Worm (Caenorhabditis elegans): ENCODE data around the gene asm-1.

DNA sequence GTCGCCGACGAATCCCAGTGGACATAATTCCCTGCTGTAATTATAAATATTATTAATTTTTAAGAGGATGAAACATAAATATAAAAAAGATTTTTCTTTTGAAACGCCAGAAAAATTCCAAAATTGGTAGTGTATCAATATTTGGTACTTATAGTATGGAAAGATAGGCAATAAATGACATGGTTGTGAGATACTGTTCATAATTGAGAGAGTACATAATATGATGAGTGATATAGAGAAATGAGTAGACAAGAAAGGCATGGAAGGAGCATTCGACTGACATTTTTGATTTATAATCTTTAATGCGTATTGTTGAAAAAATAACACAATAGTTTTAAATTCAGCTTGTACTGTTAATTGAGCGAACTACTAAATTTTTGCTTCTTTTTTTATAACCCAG lies 12.4 kb upstream of the asm-1 start, which contains the start of gene C44B7.11:
- TF ChIP-seq unc-39 (tag; optimal IDR thresholded peaks at IDR 0.05) (no peak), sem-2 (GFP tag; optimal IDR thresholded peaks at IDR 0.05) (no peak), blmp-1 (tag; optimal IDR thresholded peaks at IDR 0.05) (no peak), lin-13 (tag; optimal IDR thresholded peaks at IDR 0.05) (no peak), lsy-2 (tag; optimal IDR thresholded peaks at IDR 0.05) (no peak), unc-62 (GFP tag; optimal IDR thresholded peaks at IDR 0.05) (no peak), nhr-237 (tag; optimal IDR thresholded peaks at IDR 0.05) (no peak), elt-3 (tag; optimal IDR thresholded peaks at IDR 0.05) (no peak), nhr-12 (tag; optimal IDR thresholded peaks at IDR 0.05) (no peak), mls-2 (tag; optimal IDR thresholded peaks at IDR 0.05) (no peak), mep-1 (tag; optimal IDR thresholded peaks at IDR 0.05) (no peak), pha-4 (tag; optimal IDR thresholded peaks at IDR 0.05) (no peak)

All from whole organism, mixed stage, embryonic.